Worm (Caenorhabditis elegans) whole organism, L1 larva: ENCODE results near the gene T05E12.6.
A peak's percentile ranks its signal among the peaks of the same experiment; 100 is the strongest.

Source experiments
- aha-1 ChIP-seq: fragments of 150-350 bp; optimal IDR thresholded peaks from 2 replicates; lab custom pipeline; 2014; ENCODE audit warnings: missing biosample characterization, missing genetic modification characterization
- blmp-1 ChIP-seq: fragments of 150-350 bp; optimal IDR thresholded peaks from 2 replicates; lab custom pipeline; 2014; ENCODE audit warnings: missing biosample characterization, missing genetic modification characterization
- ces-1 ChIP-seq: fragments of 150-350 bp; optimal IDR thresholded peaks from 2 replicates; lab custom pipeline; 2014; ENCODE audit warnings: missing biosample characterization, missing genetic modification reagents, missing genetic modification characterization
- efl-1 ChIP-seq, 4 experiments: fragments of 150-350 bp; optimal IDR thresholded peaks in 3 of 4; peaks in 1 of 4; 1 replicate in 1 of 4; 2 replicates in 3 of 4; lab custom pipeline; 2014; ENCODE audit warnings: missing biosample characterization in 2 of 4, missing genetic modification characterization in 2 of 4, missing genetic modification reagents in 2 of 4
- fos-1 ChIP-seq: fragments of 150-350 bp; optimal IDR thresholded peaks from 2 replicates; lab custom pipeline; 2014; ENCODE audit warnings: missing biosample characterization, missing genetic modification characterization
- lir-3 ChIP-seq: sonication (generic microtip); optimal IDR thresholded peaks from 2 replicates; lab custom pipeline; 2016; ENCODE audit warnings: mild to moderate bottlenecking, missing genetic modification characterization, moderate library complexity, missing compliant biosample characterization; ENCODE audit not compliant: poor library complexity
- pag-3 ChIP-seq: sonication (generic microtip); optimal IDR thresholded peaks from 2 replicates; lab custom pipeline; 2017; ENCODE audit warnings: missing genetic modification characterization, mild to moderate bottlenecking, missing compliant biosample characterization, antibody characterized with exemption, borderline replicate concordance; ENCODE audit not compliant: insufficient read depth
- tbx-2 ChIP-seq: sonication (generic microtip); optimal IDR thresholded peaks from 2 replicates; lab custom pipeline; 2016; ENCODE audit warnings: missing genetic modification characterization, missing compliant biosample characterization
- zip-4 ChIP-seq: fragments of 200-800 bp; sonication (Bioruptor generic); optimal IDR thresholded peaks from 2 replicates; lab custom pipeline; 2018; ENCODE audit warnings: mild to moderate bottlenecking, missing genetic modification characterization, moderate library complexity, missing compliant biosample characterization

T05E12.6 gene

ce11 chrV:17044500-17044899, 44.7 kb downstream of the T05E12.6 start, which contains the start of gene F28B1.2:
Gene F28B1.2 (plus strand): TSS chrV:17044800.
- TF ChIP-seq lir-3 (tag; lab: Kevin White, UChicago) (no peak), zip-4 (GFP tag; lab: Kevin White, UChicago) (no peak), efl-1 (optimal IDR thresholded peaks at IDR 0.05; lab: Kevin White, UChicago) (no peak), efl-1 (GFP tag; optimal IDR thresholded peaks at IDR 0.05 in 1 of 2; lab: Kevin White, UChicago) (peak in 1 of 2 experiments; percentile 48)

ce11 chrV:17042263-17042662, 47.0 kb downstream of the T05E12.6 start, which contains the start of gene hpo-33:
Gene hpo-33 (plus strand): TSS chrV:17042563.
- TF ChIP-seq efl-1 (optimal IDR thresholded peaks at IDR 0.05; lab: Kevin White, UChicago) (no peak), efl-1 (GFP tag; optimal IDR thresholded peaks at IDR 0.05 in 1 of 2; lab: Kevin White, UChicago) (peak in 1 of 2 experiments; percentile 44), blmp-1 (tag; lab: Kevin White, UChicago) (no peak), ces-1 (GFP tag; lab: Kevin White, UChicago) (no peak), fos-1 (no peak)

ce11 chrV:17035850-17036249, 53.4 kb downstream of the T05E12.6 start, which contains the start of gene srz-94:
Gene srz-94 (minus strand): TSS chrV:17035950.
- TF ChIP-seq pag-3 (tag; lab: Kevin White, UChicago) (no peak), aha-1 (tag; lab: Kevin White, UChicago) (no peak), tbx-2 (tag; lab: Kevin White, UChicago) (no peak)
